Fruit fly (Drosophila melanogaster): ENCODE measurements around the gene Rab3-GEF.

DNA sequence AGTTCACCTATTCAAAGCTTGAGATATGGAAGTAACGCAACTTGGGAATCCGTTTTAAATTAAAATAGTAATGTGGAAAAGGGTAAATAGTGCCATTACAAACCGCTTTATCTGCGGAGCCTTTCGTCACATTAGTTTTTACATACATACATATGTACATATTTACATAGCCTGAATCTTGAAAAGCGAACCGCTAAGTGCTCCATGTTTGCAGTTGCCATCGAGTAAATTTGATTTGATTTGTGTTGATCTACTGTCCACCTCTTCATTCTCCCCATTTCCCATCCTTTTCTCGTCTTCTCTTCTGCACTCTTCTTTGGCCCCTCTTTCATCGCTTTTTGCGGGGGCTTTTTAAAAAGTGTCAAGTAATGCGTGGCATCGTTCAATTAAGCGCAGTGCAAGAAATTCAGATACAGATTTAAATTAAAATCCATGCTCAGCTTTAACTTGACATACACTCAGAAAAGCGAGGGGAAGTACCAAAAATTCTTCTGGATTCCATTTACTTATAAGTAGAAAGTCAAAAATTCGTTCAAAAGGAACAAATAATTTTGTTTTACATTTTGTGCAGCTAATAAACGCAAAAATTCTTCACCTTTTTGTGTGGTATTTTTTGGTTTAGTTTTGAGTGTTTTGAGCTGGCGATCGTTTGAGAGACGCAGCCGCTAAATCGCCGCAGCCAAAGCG, 46.3 kb upstream of the Rab3-GEF start:
- TF ChIP-seq Dll (optimal IDR thresholded peaks at IDR 0.05) (no peak), CG8478 (optimal IDR thresholded peaks at IDR 0.05) (no peak), psq (optimal IDR thresholded peaks at IDR 0.05) (no peak), pan (optimal IDR thresholded peaks at IDR 0.05) (no peak)
